Worm (Caenorhabditis elegans) whole organism, late embryonic: ENCODE results near the gene lgc-35.

Experiments
- C08G9.2 ChIP-seq: sonication (generic microtip); optimal IDR thresholded peaks from 2 replicates; lab custom pipeline; 2016; ENCODE audit warnings: mild to moderate bottlenecking, missing genetic modification characterization, moderate library complexity, missing compliant biosample characterization
- F13H6.1 ChIP-seq: sonication (generic microtip); optimal IDR thresholded peaks from 2 replicates; lab custom pipeline; 2016; ENCODE audit warnings: missing genetic modification characterization, missing compliant biosample characterization
- K02D7.2 ChIP-seq: sonication (generic microtip); optimal IDR thresholded peaks from 2 replicates; lab custom pipeline; 2017; ENCODE audit warnings: mild to moderate bottlenecking, missing genetic modification characterization, missing compliant biosample characterization
- K09A11.1 ChIP-seq: sonication (generic microtip); optimal IDR thresholded peaks from 2 replicates; lab custom pipeline; 2017; ENCODE audit warnings: antibody characterized with exemption, mild to moderate bottlenecking, missing genetic modification characterization, missing compliant biosample characterization; ENCODE audit not compliant: insufficient read depth
- T23F11.4 ChIP-seq: fragments of 200-800 bp; sonication (Bioruptor generic); optimal IDR thresholded peaks from 2 replicates; lab custom pipeline; 2018; ENCODE audit warnings: mild to moderate bottlenecking, missing genetic modification characterization, missing compliant biosample characterization
- Y22D7AL.16 ChIP-seq: sonication (generic microtip); optimal IDR thresholded peaks from 2 replicates; lab custom pipeline; 2016; ENCODE audit warnings: missing genetic modification characterization, missing compliant biosample characterization
- ahr-1 ChIP-seq: sonication (generic microtip); optimal IDR thresholded peaks from 2 replicates; lab custom pipeline; 2016; ENCODE audit warnings: missing genetic modification characterization, missing compliant biosample characterization
- ceh-18 ChIP-seq: sonication (generic microtip); optimal IDR thresholded peaks from 2 replicates; lab custom pipeline; 2016; ENCODE audit warnings: missing genetic modification characterization, missing compliant biosample characterization
- ceh-6 ChIP-seq: fragments of 200-800 bp; sonication (Bioruptor generic); optimal IDR thresholded peaks from 2 replicates; lab custom pipeline; 2018; ENCODE audit warnings: mild to moderate bottlenecking, missing genetic modification characterization, missing compliant biosample characterization
- ceh-9 ChIP-seq: sonication (generic microtip); optimal IDR thresholded peaks from 2 replicates; lab custom pipeline; 2016; ENCODE audit warnings: mild to moderate bottlenecking, missing genetic modification characterization, inconsistent platforms, missing compliant biosample characterization
- elt-2 ChIP-seq: sonication (generic microtip); optimal IDR thresholded peaks from 2 replicates; lab custom pipeline; 2016; ENCODE audit warnings: missing genetic modification reagents, missing genetic modification characterization, missing compliant biosample characterization
- elt-4 ChIP-seq: sonication (generic microtip); optimal IDR thresholded peaks from 2 replicates; lab custom pipeline; 2016; ENCODE audit warnings: missing genetic modification characterization, missing compliant biosample characterization
- ets-4 ChIP-seq: sonication (generic microtip); optimal IDR thresholded peaks from 2 replicates; lab custom pipeline; 2016; ENCODE audit warnings: missing genetic modification characterization, missing compliant biosample characterization
- fax-1 ChIP-seq: sonication (generic microtip); optimal IDR thresholded peaks from 2 replicates; lab custom pipeline; 2016; ENCODE audit warnings: missing genotype, missing genetic modification characterization, missing compliant biosample characterization
- fkh-10 ChIP-seq: fragments of 150-350 bp; optimal IDR thresholded peaks from 2 replicates; lab custom pipeline; 2014; ENCODE audit warnings: missing biosample characterization, missing genetic modification reagents, missing genetic modification characterization
- gmeb-2 ChIP-seq: sonication (generic microtip); optimal IDR thresholded peaks from 2 replicates; lab custom pipeline; 2016; ENCODE audit warnings: missing genetic modification characterization, inconsistent platforms, missing compliant biosample characterization
- hlh-15 ChIP-seq: sonication (generic microtip); optimal IDR thresholded peaks from 2 replicates; lab custom pipeline; 2016; ENCODE audit warnings: missing genetic modification characterization, missing compliant biosample characterization
- hlh-30 ChIP-seq: sonication (generic microtip); optimal IDR thresholded peaks from 2 replicates; lab custom pipeline; 2017; ENCODE audit warnings: antibody characterized with exemption, missing genetic modification characterization, missing compliant biosample characterization; ENCODE audit not compliant: insufficient read depth
- hlh-6 ChIP-seq: sonication (generic microtip); optimal IDR thresholded peaks from 2 replicates; lab custom pipeline; 2016; ENCODE audit warnings: missing genotype, missing genetic modification characterization, missing compliant biosample characterization
- lin-11 ChIP-seq: fragments of 200-800 bp; sonication (Bioruptor generic); optimal IDR thresholded peaks from 2 replicates; lab custom pipeline; 2018; ENCODE audit warnings: mild to moderate bottlenecking, missing genetic modification characterization, missing compliant biosample characterization
- madf-2 ChIP-seq: sonication (generic microtip); optimal IDR thresholded peaks from 2 replicates; lab custom pipeline; 2017; ENCODE audit warnings: missing genetic modification characterization, missing compliant biosample characterization
- mec-3 ChIP-seq: sonication (generic microtip); optimal IDR thresholded peaks from 2 replicates; lab custom pipeline; 2016; ENCODE audit warnings: borderline replicate concordance, missing genetic modification characterization, missing compliant biosample characterization
- nfya-1 ChIP-seq: sonication (generic microtip); optimal IDR thresholded peaks from 2 replicates; lab custom pipeline; 2017; ENCODE audit warnings: missing genetic modification characterization, mild to moderate bottlenecking, missing compliant biosample characterization, antibody characterized with exemption, moderate library complexity
- pha-2 ChIP-seq: sonication (generic microtip); optimal IDR thresholded peaks from 2 replicates; lab custom pipeline; 2017; ENCODE audit warnings: mild to moderate bottlenecking, missing genetic modification characterization, missing compliant biosample characterization
- ref-2 ChIP-seq: sonication (generic microtip); optimal IDR thresholded peaks from 2 replicates; lab custom pipeline; 2016; ENCODE audit warnings: missing genetic modification characterization, missing compliant biosample characterization
- rnt-1 ChIP-seq: sonication (generic microtip); optimal IDR thresholded peaks from 2 replicates; lab custom pipeline; 2016; ENCODE audit warnings: missing genetic modification characterization, missing compliant biosample characterization
- sox-4 ChIP-seq: sonication (generic microtip); optimal IDR thresholded peaks from 2 replicates; lab custom pipeline; 2017; ENCODE audit warnings: mild to moderate bottlenecking, missing genetic modification characterization, inconsistent platforms, missing compliant biosample characterization
- syd-9 ChIP-seq: sonication (generic microtip); optimal IDR thresholded peaks from 2 replicates; lab custom pipeline; 2016; ENCODE audit warnings: mild to moderate bottlenecking, missing genetic modification characterization, moderate library complexity, missing compliant biosample characterization
- ttx-3 ChIP-seq: sonication (generic microtip); optimal IDR thresholded peaks from 2 replicates; lab custom pipeline; 2016; ENCODE audit warnings: missing genetic modification reagents, missing genetic modification characterization, missing compliant biosample characterization
- unc-42 ChIP-seq: sonication (generic microtip); optimal IDR thresholded peaks from 2 replicates; lab custom pipeline; 2016; ENCODE audit warnings: missing genotype, missing genetic modification characterization, missing compliant biosample characterization
- unc-55 ChIP-seq: sonication (generic microtip); optimal IDR thresholded peaks from 2 replicates; lab custom pipeline; 2017; ENCODE audit warnings: missing biosample characterization, missing genetic modification reagents, missing genetic modification characterization
- unc-86 ChIP-seq: sonication (generic microtip); optimal IDR thresholded peaks from 2 replicates; lab custom pipeline; 2016; ENCODE audit warnings: missing genetic modification characterization, missing compliant biosample characterization

lgc-35 gene

ce11 chrII:12878697-12879096 is 38.7 kb upstream of the lgc-35 start:
- peak; percentile 21 for TF ChIP-seq hlh-30 (tag; lab: Kevin White, UChicago)
- no peak for TF ChIP-seq K09A11.1 (tag; lab: Kevin White, UChicago)
- TF ChIP-seq ceh-18 (tag; lab: Kevin White, UChicago): peak; percentile 37
- no peak for TF ChIP-seq lin-11 (tag; lab: Kevin White, UChicago)
- TF ChIP-seq elt-2 (tag; lab: Kevin White, UChicago): peak; percentile 36
- no peak for TF ChIP-seq hlh-15

- TF ChIP-seq ceh-6 (GFP tag; lab: Kevin White, UChicago): no peak
- TF ChIP-seq syd-9 (tag; lab: Kevin White, UChicago): no peak
- TF ChIP-seq nfya-1 (tag; lab: Kevin White, UChicago): peak; percentile 67
- TF ChIP-seq gmeb-2 (tag; lab: Kevin White, UChicago): no peak
- no peak for TF ChIP-seq ahr-1 (tag; lab: Kevin White, UChicago)
- TF ChIP-seq unc-86: no peak
These were observed 38.2 kb upstream of the lgc-35 start, which contains the start of gene gsy-1 for ce11 chrII:12878071-12878668. TSS of gene gsy-1 (minus strand) at chrII:12878121.

ce11 chrII:12866079-12866478 is 26.1 kb upstream of the lgc-35 start:
- TF ChIP-seq pha-2 (tag; lab: Kevin White, UChicago) (no peak), F13H6.1 (tag; lab: Kevin White, UChicago) (no peak), K02D7.2 (tag; lab: Kevin White, UChicago) (no peak), ttx-3 (tag; lab: Kevin White, UChicago) (no peak), ets-4 (no peak), unc-86 (no peak), elt-2 (tag; lab: Kevin White, UChicago) (no peak), Y22D7AL.16 (tag; lab: Kevin White, UChicago) (no peak), madf-2 (tag; lab: Kevin White, UChicago) (no peak), unc-42 (tag; lab: Kevin White, UChicago) (no peak), unc-55 (GFP tag; lab: Kevin White, UChicago) (no peak), hlh-6 (tag; lab: Kevin White, UChicago) (no peak), sox-4 (tag; lab: Kevin White, UChicago) (no peak), rnt-1 (tag; lab: Kevin White, UChicago) (no peak), fax-1 (tag; lab: Kevin White, UChicago) (no peak), gmeb-2 (tag; lab: Kevin White, UChicago) (no peak)

- TF ChIP-seq mec-3 (tag; lab: Kevin White, UChicago) (no peak), T23F11.4 (GFP tag; lab: Kevin White, UChicago) (no peak), elt-4 (tag; lab: Kevin White, UChicago) (no peak), ceh-9 (tag; lab: Kevin White, UChicago) (no peak), ref-2 (tag; lab: Kevin White, UChicago) (no peak), C08G9.2 (tag; lab: Kevin White, UChicago) (no peak), nfya-1 (tag; lab: Kevin White, UChicago) (no peak), fkh-10 (GFP tag; lab: Kevin White, UChicago) (no peak)
- TF ChIP-seq, all 69 proteins: peak for 0
These were observed 25.6 kb upstream of the lgc-35 start, which contains the start of gene snf-5 for ce11 chrII:12865604-12866003. TSS of gene snf-5 (minus strand) at chrII:12865785.

ce11 chrII:12855900-12856299 is 15.9 kb upstream of the lgc-35 start, which contains the start of gene Y46G5A.29:
TSS of gene Y46G5A.29 (plus strand) at chrII:12856200.
- TF ChIP-seq pha-2 (tag; lab: Kevin White, UChicago) (no peak), lin-11 (tag; lab: Kevin White, UChicago) (no peak), ceh-18 (tag; lab: Kevin White, UChicago) (no peak), sox-4 (tag; lab: Kevin White, UChicago) (no peak), ceh-9 (tag; lab: Kevin White, UChicago) (no peak), ets-4 (no peak)
